Worm (Caenorhabditis elegans) whole organism, L4 larva: ENCODE data around the gene Y4C6B.3.

Experiments
- D1046.2 ChIP-seq: fragments of 200-800 bp; sonication (Bioruptor generic); IDR thresholded peaks from 2 replicates; pipeline ENCODE4 v1.3.6; 2022; ENCODE audit warnings: missing genetic modification characterization, missing compliant biosample characterization
- F26F4.8 ChIP-seq: fragments of 200-800 bp; sonication (Bioruptor generic); conservative IDR thresholded peaks from 2 replicates; pipeline ENCODE4 v1.3.6; 2022; ENCODE audit warnings: missing genetic modification characterization, missing compliant biosample characterization
- F37D6.2 ChIP-seq: sonication (generic microtip); optimal IDR thresholded peaks from 2 replicates; lab custom pipeline; 2016; ENCODE audit warnings: mild to moderate bottlenecking, missing genetic modification characterization, missing compliant biosample characterization
- F49E8.2 ChIP-seq: sonication (generic microtip); optimal IDR thresholded peaks from 2 replicates; lab custom pipeline; 2016; ENCODE audit warnings: missing compliant biosample characterization, mild to moderate bottlenecking, missing genetic modification characterization, borderline replicate concordance
- Y105C5A.15 ChIP-seq: fragments of 200-800 bp; sonication (Bioruptor generic); IDR thresholded peaks from 2 replicates; pipeline ENCODE4 v1.3.6; 2022; ENCODE audit warnings: missing genetic modification characterization, missing compliant biosample characterization
- Y5F2A.4 ChIP-seq: fragments of 200-800 bp; sonication (Bioruptor generic); optimal IDR thresholded peaks from 2 replicates; lab custom pipeline; 2018; ENCODE audit warnings: mild to moderate bottlenecking, missing genetic modification characterization, missing compliant biosample characterization
- ZK546.5 ChIP-seq, 2 experiments: sonication (generic microtip); optimal IDR thresholded peaks; 2 replicates each; lab custom pipeline; 2017; ENCODE audit warnings: missing biosample characterization in 2 of 2, missing genetic modification characterization in 2 of 2
- aha-1 ChIP-seq: fragments of 150-350 bp; peaks from one replicate; lab custom pipeline; 2014; ENCODE audit warnings: missing biosample characterization, missing genetic modification characterization
- aly-2 ChIP-seq: sonication (generic microtip); optimal IDR thresholded peaks from 2 replicates; lab custom pipeline; 2018; ENCODE audit warnings: missing biosample characterization, missing genetic modification characterization
- ceh-20 ChIP-seq: fragments of 200-800 bp; sonication (Bioruptor generic); IDR thresholded peaks from 2 replicates; pipeline ENCODE4 v1.3.6; 2022; ENCODE audit warnings: missing genetic modification reagents, missing genetic modification characterization, missing compliant biosample characterization
- ceh-32 ChIP-seq: sonication (generic microtip); optimal IDR thresholded peaks from 2 replicates; lab custom pipeline; 2016; ENCODE audit warnings: mild to moderate bottlenecking, missing genetic modification characterization, missing compliant biosample characterization; ENCODE audit not compliant: poor library complexity
- ceh-44 ChIP-seq: fragments of 200-800 bp; sonication (Bioruptor generic); IDR thresholded peaks from 2 replicates; pipeline ENCODE4 v1.3.6; 2022; ENCODE audit warnings: missing genetic modification reagents, missing genetic modification characterization, missing compliant biosample characterization
- ceh-62 ChIP-seq: sonication (generic microtip); optimal IDR thresholded peaks from 2 replicates; lab custom pipeline; 2017; ENCODE audit warnings: missing biosample characterization, missing genetic modification characterization
- ces-1 ChIP-seq: fragments of 150-350 bp; sonication (generic microtip); optimal IDR thresholded peaks from 4 replicates; lab custom pipeline; 2014; ENCODE audit warnings: missing biosample characterization, missing genetic modification reagents, missing genetic modification characterization
- ctbp-1 ChIP-seq: fragments of 200-800 bp; sonication (Bioruptor generic); IDR thresholded peaks from 2 replicates; pipeline ENCODE4 v1.3.6; 2022; ENCODE audit warnings: missing genetic modification reagents, missing genetic modification characterization, missing compliant biosample characterization
- daf-16 ChIP-seq, 3 experiments: sonication (generic microtip); optimal IDR thresholded peaks; 2 replicates each; lab custom pipeline; 2016 to 2017; ENCODE audit warnings: missing genetic modification characterization in 3 of 3, missing genetic modification reagents in 3 of 3, mild to moderate bottlenecking in 2 of 3, missing compliant biosample characterization in 2 of 3, missing biosample characterization in 1 of 3, moderate library complexity in 1 of 3
- dmd-6 ChIP-seq: fragments of 200-800 bp; sonication (Bioruptor generic); IDR thresholded peaks from 2 replicates; pipeline ENCODE4 v1.3.6; 2022; ENCODE audit warnings: missing genetic modification reagents, missing genetic modification characterization, missing compliant biosample characterization
- dmd-8 ChIP-seq: fragments of 200-800 bp; sonication (Bioruptor generic); IDR thresholded peaks from 2 replicates; pipeline ENCODE4 v1.3.6; 2022; ENCODE audit warnings: missing genetic modification characterization, missing compliant biosample characterization
- duxl-1 ChIP-seq: sonication (generic microtip); optimal IDR thresholded peaks from 2 replicates; lab custom pipeline; 2016; ENCODE audit warnings: mild to moderate bottlenecking, missing genetic modification characterization, moderate library complexity, missing compliant biosample characterization; ENCODE audit not compliant: poor library complexity
- dve-1 ChIP-seq: sonication (generic microtip); optimal IDR thresholded peaks from 2 replicates; lab custom pipeline; 2017; ENCODE audit warnings: antibody characterized with exemption, mild to moderate bottlenecking, missing genetic modification characterization, missing compliant biosample characterization; ENCODE audit not compliant: insufficient read depth
- egl-43 ChIP-seq: fragments of 200-800 bp; sonication (Bioruptor generic); IDR thresholded peaks from 2 replicates; pipeline ENCODE4 v1.3.6; 2022; ENCODE audit warnings: missing genetic modification reagents, missing genetic modification characterization, missing compliant biosample characterization
- gei-8 ChIP-seq: fragments of 200-800 bp; sonication (Bioruptor generic); optimal IDR thresholded peaks from 2 replicates; lab custom pipeline; 2018; ENCODE audit warnings: mild to moderate bottlenecking, missing genetic modification characterization, missing compliant biosample characterization
- hmg-1.1 ChIP-seq: fragments of 200-800 bp; sonication (Bioruptor generic); IDR thresholded peaks from 2 replicates; pipeline ENCODE4 v1.3.6; 2022; ENCODE audit warnings: missing genetic modification reagents, missing genetic modification characterization, missing compliant biosample characterization
- lim-7 ChIP-seq: fragments of 200-800 bp; sonication (Bioruptor generic); IDR thresholded peaks from 2 replicates; pipeline ENCODE4 v1.3.6; 2022; ENCODE audit warnings: missing genetic modification characterization, missing compliant biosample characterization
- lin-29 ChIP-seq: fragments of 200-800 bp; sonication (Bioruptor generic); IDR thresholded peaks from 2 replicates; pipeline ENCODE4 v1.3.6; 2022; ENCODE audit warnings: missing genetic modification reagents, missing genetic modification characterization, missing compliant biosample characterization
- lin-38 ChIP-seq: fragments of 200-800 bp; sonication (Bioruptor generic); IDR thresholded peaks from 2 replicates; pipeline ENCODE4 v1.3.6; 2022; ENCODE audit warnings: missing genetic modification reagents, missing genetic modification characterization, missing compliant biosample characterization
- lin-39 ChIP-seq: fragments of 150-350 bp; optimal IDR thresholded peaks from 2 replicates; lab custom pipeline; 2014; ENCODE audit warnings: missing biosample characterization, missing genetic modification reagents, missing genetic modification characterization
- madf-5 ChIP-seq, 2 experiments: fragments of 200-800 bp; sonication (Bioruptor generic); IDR thresholded peaks; 2 replicates each; pipeline ENCODE4 v1.3.6; 2022; ENCODE audit warnings: missing compliant biosample characterization in 2 of 2, missing genetic modification characterization in 2 of 2
- madf-9 ChIP-seq: fragments of 200-800 bp; sonication (Bioruptor generic); conservative IDR thresholded peaks from 2 replicates; pipeline ENCODE4 v1.3.6; 2022; ENCODE audit warnings: missing genetic modification reagents, missing genetic modification characterization, missing compliant biosample characterization
- mdt-29 ChIP-seq: fragments of 200-800 bp; sonication (Bioruptor generic); IDR thresholded peaks from 2 replicates; pipeline ENCODE4 v1.3.6; 2022; ENCODE audit warnings: missing genetic modification reagents, missing genetic modification characterization, missing compliant biosample characterization
- mxl-2 ChIP-seq: fragments of 200-800 bp; sonication (Bioruptor generic); conservative IDR thresholded peaks from 2 replicates; pipeline ENCODE4 v1.3.6; 2022; ENCODE audit warnings: missing genetic modification reagents, missing genetic modification characterization, missing compliant biosample characterization
- nhr-237 ChIP-seq: sonication (generic microtip); optimal IDR thresholded peaks from 2 replicates; lab custom pipeline; 2017; ENCODE audit warnings: missing biosample characterization, missing genetic modification characterization
- nhr-25 ChIP-seq: sonication (generic microtip); optimal IDR thresholded peaks from 2 replicates; lab custom pipeline; 2017; ENCODE audit warnings: missing genetic modification characterization, mild to moderate bottlenecking, missing compliant biosample characterization, antibody characterized with exemption, moderate library complexity, borderline replicate concordance; ENCODE audit not compliant: insufficient read depth
- nhr-28 ChIP-seq: fragments of 150-350 bp; optimal IDR thresholded peaks from 2 replicates; lab custom pipeline; 2014; ENCODE audit warnings: missing biosample characterization, missing genetic modification characterization
- nhr-41 ChIP-seq: fragments of 200-800 bp; sonication (Bioruptor generic); IDR thresholded peaks from 2 replicates; pipeline ENCODE4 v1.3.6; 2022; ENCODE audit warnings: missing genetic modification reagents, missing genetic modification characterization, missing compliant biosample characterization
- nhr-42 ChIP-seq: fragments of 200-800 bp; sonication (Bioruptor generic); IDR thresholded peaks from 2 replicates; pipeline ENCODE4 v1.3.6; 2022; ENCODE audit warnings: missing genetic modification characterization, missing compliant biosample characterization
- nhr-76 ChIP-seq: fragments of 150-350 bp; optimal IDR thresholded peaks from 2 replicates; lab custom pipeline; 2014; ENCODE audit warnings: missing biosample characterization, missing genetic modification characterization
- pqm-1 ChIP-seq: sonication (generic microtip); optimal IDR thresholded peaks from 2 replicates; lab custom pipeline; 2017; ENCODE audit warnings: missing biosample characterization, missing genetic modification characterization
- saeg-2 ChIP-seq: fragments of 200-800 bp; sonication (Bioruptor generic); IDR thresholded peaks from 2 replicates; pipeline ENCODE4 v1.3.6; 2022; ENCODE audit warnings: missing genetic modification reagents, missing genetic modification characterization, missing compliant biosample characterization
- sdz-12 ChIP-seq: fragments of 200-800 bp; sonication (Bioruptor generic); optimal IDR thresholded peaks from 2 replicates; lab custom pipeline; 2018; ENCODE audit warnings: mild to moderate bottlenecking, missing genetic modification characterization, missing compliant biosample characterization
- set-16 ChIP-seq: fragments of 200-800 bp; sonication (Bioruptor generic); IDR thresholded peaks from 2 replicates; pipeline ENCODE4 v1.3.6; 2022; ENCODE audit warnings: missing genetic modification reagents, missing genetic modification characterization, missing compliant biosample characterization
- skn-1 ChIP-seq: fragments of 150-350 bp; optimal IDR thresholded peaks from 2 replicates; lab custom pipeline; 2014; ENCODE audit warnings: missing biosample characterization, missing genetic modification characterization
- snpc-1.2 ChIP-seq: fragments of 200-800 bp; sonication (Bioruptor generic); IDR thresholded peaks from 2 replicates; pipeline ENCODE4 v1.3.6; 2022; ENCODE audit warnings: missing genetic modification reagents, missing genetic modification characterization, missing compliant biosample characterization
- tag-97 ChIP-seq: fragments of 200-800 bp; sonication (Bioruptor generic); IDR thresholded peaks from 2 replicates; pipeline ENCODE4 v1.3.6; 2022; ENCODE audit warnings: missing genetic modification characterization, missing compliant biosample characterization
- tra-1 ChIP-seq: fragments of 200-800 bp; sonication (Bioruptor generic); IDR thresholded peaks from 2 replicates; pipeline ENCODE4 v1.3.6; 2022; ENCODE audit warnings: missing genetic modification reagents, missing genetic modification characterization, missing compliant biosample characterization
- unc-130 ChIP-seq: sonication (generic microtip); optimal IDR thresholded peaks from 2 replicates; lab custom pipeline; 2016; ENCODE audit warnings: missing genetic modification reagents, missing genetic modification characterization, missing compliant biosample characterization
- vab-7 ChIP-seq: fragments of 200-800 bp; sonication (Bioruptor generic); IDR thresholded peaks from 2 replicates; pipeline ENCODE4 v1.3.6; 2022; ENCODE audit warnings: missing genetic modification reagents, missing genetic modification characterization, missing compliant biosample characterization
- ztf-7 ChIP-seq: fragments of 150-350 bp; optimal IDR thresholded peaks from 2 replicates; lab custom pipeline; 2014; ENCODE audit warnings: missing biosample characterization, missing genetic modification characterization

The Y4C6B.3 gene

ce11 chrIV:5374946-5375345 lies 42.7 kb downstream of the Y4C6B.3 start:
- no peak for TF ChIP-seq F49E8.2 (tag; lab: Kevin White, UChicago)
- no peak for TF ChIP-seq Y5F2A.4
- no peak for TF ChIP-seq tag-97
- TF ChIP-seq unc-130 (GFP tag; lab: Kevin White, UChicago) = no peak
- TF ChIP-seq ctbp-1 = no peak
- no peak for TF ChIP-seq lin-29
- peak; percentile 53 for TF ChIP-seq aha-1 (tag; lab: Kevin White, UChicago)
- no peak for TF ChIP-seq nhr-237 (tag; lab: Kevin White, UChicago)
- no peak for TF ChIP-seq nhr-42 (GFP tag; lab: Robert Waterston, UW)
- TF ChIP-seq ZK546.5 (tag; optimal IDR thresholded peaks at IDR 0.05; lab: Kevin White, UChicago) = no peak
- no peak for TF ChIP-seq nhr-76 (tag; lab: Kevin White, UChicago)
- peak; percentile 14; the same call in 1 of the 2 replicates for TF ChIP-seq lim-7 (GFP tag; lab: Robert Waterston, UW)
- no peak for TF ChIP-seq ztf-7
- TF ChIP-seq ceh-62 (tag; lab: Kevin White, UChicago) = no peak
- TF ChIP-seq skn-1 (tag; lab: Kevin White, UChicago) = no peak
- TF ChIP-seq tra-1 (GFP tag; lab: Robert Waterston, UW) = peak; percentile 18; the same call in 1 of the 2 replicates
- peak; percentile 57 for TF ChIP-seq gei-8
- peak; percentile 60; the same call in 1 of the 2 replicates for TF ChIP-seq Y105C5A.15 (GFP tag; lab: Robert Waterston, UW)
- TF ChIP-seq duxl-1 (tag; lab: Kevin White, UChicago) = peak; percentile 31
- no peak for TF ChIP-seq F37D6.2 (tag; lab: Kevin White, UChicago)
- TF ChIP-seq D1046.2 (GFP tag; lab: Robert Waterston, UW) = peak; percentile 25; the same call in 1 of the 2 replicates
- no peak for TF ChIP-seq mdt-29
- TF ChIP-seq lin-39 (tag; lab: Kevin White, UChicago) = no peak
- TF ChIP-seq daf-16 (GFP tag; optimal IDR thresholded peaks at IDR 0.05; lab: Kevin White, UChicago) = no peak
- peak; percentile 4 for TF ChIP-seq daf-16 (tag; optimal IDR thresholded peaks at IDR 0.05; lab: Kevin White, UChicago)

- TF ChIP-seq sdz-12 (GFP tag; lab: Kevin White, UChicago) (no peak), aly-2 (tag; lab: Kevin White, UChicago) (no peak), ctbp-1 (no peak), nhr-41 (GFP tag; lab: Robert Waterston, UW) (no peak), ceh-20 (GFP tag; lab: Robert Waterston, UW) (no peak), vab-7 (GFP tag; lab: Robert Waterston, UW) (no peak), ceh-32 (tag; lab: Kevin White, UChicago) (no peak), madf-9 (GFP tag; lab: Robert Waterston, UW) (no peak), dve-1 (peak; percentile 35), mdt-29 (no peak), dmd-8 (GFP tag; lab: Robert Waterston, UW) (no peak), tag-97 (no peak), madf-5 (GFP tag; IDR thresholded peaks at IDR 0.05; lab: Robert Waterston, UW) (no peak), set-16 (GFP tag; lab: Robert Waterston, UW) (no peak), aha-1 (tag; lab: Kevin White, UChicago) (peak; percentile 48), F26F4.8 (GFP tag; lab: Robert Waterston, UW) (no peak), snpc-1.2 (GFP tag; lab: Robert Waterston, UW) (no peak), duxl-1 (tag; lab: Kevin White, UChicago) (no peak), hmg-1.1 (GFP tag; lab: Robert Waterston, UW) (no peak), nhr-25 (tag; lab: Kevin White, UChicago) (no peak), lim-7 (GFP tag; lab: Robert Waterston, UW) (no peak), ces-1 (GFP tag; lab: Kevin White, UChicago) (no peak), nhr-28 (tag; lab: Kevin White, UChicago) (peak; percentile 45), lin-38 (GFP tag; lab: Robert Waterston, UW) (no peak), pqm-1 (tag; lab: Kevin White, UChicago) (peak; percentile 37), saeg-2 (GFP tag; lab: Robert Waterston, UW) (no peak), tra-1 (GFP tag; lab: Robert Waterston, UW) (no peak), egl-43 (no peak), ceh-44 (GFP tag; lab: Robert Waterston, UW) (no peak), ceh-62 (tag; lab: Kevin White, UChicago) (no peak), daf-16 (GFP tag; optimal IDR thresholded peaks at IDR 0.05; lab: Kevin White, UChicago) (no peak), daf-16 (tag; optimal IDR thresholded peaks at IDR 0.05; lab: Kevin White, UChicago) (peak; percentile 75), skn-1 (tag; lab: Kevin White, UChicago) (no peak), dmd-6 (GFP tag; lab: Robert Waterston, UW) (peak; percentile 53), gei-8 (no peak), mxl-2 (GFP tag; lab: Robert Waterston, UW) (no peak)
Observed at ce11 chrIV:5377062-5377461, 44.8 kb downstream of the Y4C6B.3 start, which contains the start of gene elo-5. Gene elo-5 (minus strand): TSS chrIV:5377117.
